Fruit fly (Drosophila melanogaster): Measurements from ENCODE around the gene HDAC4.

dm6 chrX:13277148-13277547 is 8.3 kb downstream of the HDAC4 start:
- no peak for TF ChIP-seq tj (GFP tag; optimal IDR thresholded peaks at IDR 0.05)
- TF ChIP-seq Mnt (GFP tag; optimal IDR thresholded peaks at IDR 0.05) = no peak
- TF ChIP-seq kay (GFP tag; ENCODE audit: borderline replicate concordance) = no peak
- no peak for TF ChIP-seq CG5204 (GFP tag; optimal IDR thresholded peaks at IDR 0.05)
- no peak for TF ChIP-seq Crg-1 (GFP tag; optimal IDR thresholded peaks at IDR 0.05)

All from whole organism, adult.